Worm (Caenorhabditis elegans) whole organism, mixed stage, embryonic: ENCODE results near the gene R04F11.2.

ENCODE experiments used
- M03D4.4 ChIP-seq: sonication (generic microtip); optimal IDR thresholded peaks from 2 replicates; lab custom pipeline; 2017; ENCODE audit warnings: mild to moderate bottlenecking, missing genetic modification characterization, missing compliant biosample characterization
- bed-3 ChIP-seq: fragments of 200-800 bp; sonication (Bioruptor generic); optimal IDR thresholded peaks from 3 replicates; lab custom pipeline; 2018; ENCODE audit warnings: mild to moderate bottlenecking, missing genetic modification characterization, moderate library complexity, missing compliant biosample characterization
- blmp-1 ChIP-seq: fragments of 150-350 bp; optimal IDR thresholded peaks from 2 replicates; lab custom pipeline; 2014; ENCODE audit warnings: missing biosample characterization, missing genetic modification characterization
- ceh-39 ChIP-seq: fragments of 150-350 bp; optimal IDR thresholded peaks from 2 replicates; lab custom pipeline; 2014; ENCODE audit warnings: missing biosample characterization, missing genetic modification characterization
- ceh-43 ChIP-seq: fragments of 200-800 bp; sonication (Bioruptor generic); optimal IDR thresholded peaks from 2 replicates; lab custom pipeline; 2018; ENCODE audit warnings: mild to moderate bottlenecking, missing genetic modification characterization, moderate library complexity, missing compliant biosample characterization
- ceh-83 ChIP-seq: fragments of 200-800 bp; sonication (Bioruptor generic); optimal IDR thresholded peaks from 2 replicates; lab custom pipeline; 2018; ENCODE audit warnings: mild to moderate bottlenecking, missing genetic modification characterization, missing compliant biosample characterization
- ces-1 ChIP-seq: fragments of 150-350 bp; optimal IDR thresholded peaks from 2 replicates; lab custom pipeline; 2014; ENCODE audit warnings: missing biosample characterization, missing genetic modification reagents, missing genetic modification characterization
- cnd-1 ChIP-seq: fragments of 200-800 bp; sonication (Bioruptor generic); optimal IDR thresholded peaks from 2 replicates; lab custom pipeline; 2018; ENCODE audit warnings: mild to moderate bottlenecking, missing genetic modification characterization, missing compliant biosample characterization
- drap-1 ChIP-seq: fragments of 200-800 bp; sonication (Bioruptor generic); optimal IDR thresholded peaks from 3 replicates; lab custom pipeline; 2018; ENCODE audit warnings: mild to moderate bottlenecking, missing genetic modification characterization, missing compliant biosample characterization
- elt-1 ChIP-seq: sonication (generic microtip); optimal IDR thresholded peaks from 2 replicates; lab custom pipeline; 2017; ENCODE audit warnings: missing genetic modification characterization, mild to moderate bottlenecking, missing compliant biosample characterization, antibody characterized with exemption, moderate library complexity, borderline replicate concordance; ENCODE audit not compliant: insufficient read depth
- elt-3 ChIP-seq: fragments of 150-350 bp; optimal IDR thresholded peaks from 2 replicates; lab custom pipeline; 2014; ENCODE audit warnings: missing biosample characterization, missing genetic modification characterization
- flh-1 ChIP-seq: fragments of 200-800 bp; sonication (Bioruptor generic); optimal IDR thresholded peaks from 2 replicates; lab custom pipeline; 2018; ENCODE audit warnings: mild to moderate bottlenecking, missing genetic modification characterization, moderate library complexity, missing compliant biosample characterization
- ham-2 ChIP-seq: fragments of 200-800 bp; sonication (Bioruptor generic); optimal IDR thresholded peaks from 2 replicates; lab custom pipeline; 2018; ENCODE audit warnings: mild to moderate bottlenecking, missing genetic modification characterization, missing compliant biosample characterization
- hlh-1 ChIP-seq: fragments of 150-350 bp; optimal IDR thresholded peaks from 2 replicates; lab custom pipeline; 2014; ENCODE audit warnings: missing biosample characterization, missing genetic modification reagents, missing genetic modification characterization
- lin-32 ChIP-seq: fragments of 200-800 bp; sonication (Bioruptor generic); optimal IDR thresholded peaks from 2 replicates; lab custom pipeline; 2018; ENCODE audit warnings: mild to moderate bottlenecking, missing genetic modification characterization, missing compliant biosample characterization
- lsy-2 ChIP-seq: fragments of 150-350 bp; optimal IDR thresholded peaks from 2 replicates; lab custom pipeline; 2014; ENCODE audit warnings: missing biosample characterization, missing genetic modification characterization
- mab-5 ChIP-seq: fragments of 150-350 bp; optimal IDR thresholded peaks from 2 replicates; lab custom pipeline; 2014; ENCODE audit warnings: missing biosample characterization, missing genetic modification characterization
- mep-1 ChIP-seq: fragments of 150-350 bp; optimal IDR thresholded peaks from 2 replicates; lab custom pipeline; 2017; ENCODE audit warnings: missing biosample characterization, missing genetic modification reagents, missing genetic modification characterization, inconsistent platforms
- mls-2 ChIP-seq: sonication (generic microtip); optimal IDR thresholded peaks from 2 replicates; lab custom pipeline; 2016; ENCODE audit warnings: mild to moderate bottlenecking, missing genetic modification characterization, moderate library complexity, missing compliant biosample characterization
- nhr-12 ChIP-seq: fragments of 150-350 bp; optimal IDR thresholded peaks from 2 replicates; lab custom pipeline; 2014; ENCODE audit warnings: missing biosample characterization, missing genetic modification characterization
- nhr-2 ChIP-seq: fragments of 150-350 bp; optimal IDR thresholded peaks from 2 replicates; lab custom pipeline; 2014; ENCODE audit warnings: missing biosample characterization, missing genetic modification characterization
- nhr-237 ChIP-seq: fragments of 150-350 bp; optimal IDR thresholded peaks from 2 replicates; lab custom pipeline; 2014; ENCODE audit warnings: missing biosample characterization, missing genetic modification characterization
- nhr-28 ChIP-seq: fragments of 150-350 bp; optimal IDR thresholded peaks from 2 replicates; lab custom pipeline; 2014; ENCODE audit warnings: missing biosample characterization, missing genetic modification characterization
- nhr-76 ChIP-seq: sonication (generic microtip); optimal IDR thresholded peaks from 2 replicates; lab custom pipeline; 2017; ENCODE audit warnings: missing biosample characterization, missing genetic modification characterization
- pha-4 ChIP-seq: fragments of 150-350 bp; optimal IDR thresholded peaks from 2 replicates; lab custom pipeline; 2018; ENCODE audit warnings: missing biosample characterization, missing genetic modification reagents, missing genetic modification characterization
- sem-2 ChIP-seq: fragments of 200-800 bp; sonication (Bioruptor generic); optimal IDR thresholded peaks from 2 replicates; lab custom pipeline; 2018; ENCODE audit warnings: mild to moderate bottlenecking, missing genetic modification characterization, missing compliant biosample characterization
- snpc-4 ChIP-seq: fragments of 150-350 bp; optimal IDR thresholded peaks from 2 replicates; lab custom pipeline; 2014; ENCODE audit warnings: missing biosample characterization, missing genetic modification characterization
- sptf-1 ChIP-seq: sonication (generic microtip); optimal IDR thresholded peaks from 2 replicates; lab custom pipeline; 2017; ENCODE audit warnings: mild to moderate bottlenecking, missing genetic modification characterization, moderate library complexity, missing compliant biosample characterization
- tbx-8 ChIP-seq: fragments of 200-800 bp; sonication (Bioruptor generic); optimal IDR thresholded peaks from 2 replicates; lab custom pipeline; 2018; ENCODE audit warnings: mild to moderate bottlenecking, missing genetic modification characterization, moderate library complexity, missing compliant biosample characterization
- unc-120 ChIP-seq: sonication (generic microtip); optimal IDR thresholded peaks from 2 replicates; lab custom pipeline; 2017; ENCODE audit warnings: missing genetic modification characterization, missing compliant biosample characterization; ENCODE audit not compliant: poor library complexity, severe bottlenecking
- unc-39 ChIP-seq: fragments of 150-350 bp; optimal IDR thresholded peaks from 2 replicates; lab custom pipeline; 2014; ENCODE audit warnings: missing biosample characterization, missing genetic modification characterization
- zip-8 ChIP-seq: fragments of 150-350 bp; optimal IDR thresholded peaks from 2 replicates; lab custom pipeline; 2014; ENCODE audit warnings: missing biosample characterization, missing genetic modification characterization
- ztf-11 ChIP-seq: fragments of 150-350 bp; optimal IDR thresholded peaks from 2 replicates; lab custom pipeline; 2014; ENCODE audit warnings: missing biosample characterization, missing genetic modification characterization

R04F11.2 gene

ce11 chrV:12358347-12358746, 40.2 kb downstream of the R04F11.2 start, which contains the start of gene F23H12.5:
TSS of gene F23H12.5 (plus strand) at chrV:12358647.
- TF ChIP-seq unc-39 (tag; lab: Kevin White, UChicago) = no peak
- TF ChIP-seq pha-4 (tag; lab: Kevin White, UChicago) = no peak
- no peak for TF ChIP-seq bed-3 (GFP tag; lab: Kevin White, UChicago)
- TF ChIP-seq mab-5 (tag; lab: Kevin White, UChicago) = no peak
- no peak for TF ChIP-seq sem-2
- TF ChIP-seq zip-8 = no peak
- TF ChIP-seq ceh-83 (GFP tag; lab: Kevin White, UChicago) = no peak
- no peak for TF ChIP-seq ceh-43 (GFP tag; lab: Kevin White, UChicago)
- no peak for TF ChIP-seq elt-3
- no peak for TF ChIP-seq nhr-237
- no peak for TF ChIP-seq mep-1 (tag; lab: Kevin White, UChicago)
- no peak for TF ChIP-seq sptf-1
- TF ChIP-seq tbx-8 = no peak
- no peak for TF ChIP-seq nhr-12 (tag; lab: Kevin White, UChicago)
- TF ChIP-seq ztf-11 (tag; lab: Kevin White, UChicago) = no peak
- no peak for TF ChIP-seq M03D4.4
- TF ChIP-seq nhr-76 (tag; lab: Kevin White, UChicago) = no peak
- no peak for TF ChIP-seq ceh-39 (tag; lab: Kevin White, UChicago)

- TF ChIP-seq ham-2 (GFP tag; lab: Kevin White, UChicago) (no peak), drap-1 (no peak), mls-2 (tag; lab: Kevin White, UChicago) (no peak), flh-1 (GFP tag; lab: Kevin White, UChicago) (no peak), nhr-237 (no peak), ceh-39 (tag; lab: Kevin White, UChicago) (no peak), tbx-8 (no peak), lsy-2 (tag; lab: Kevin White, UChicago) (no peak), pha-4 (tag; lab: Kevin White, UChicago) (no peak), sptf-1 (no peak), elt-3 (no peak), M03D4.4 (no peak), nhr-12 (tag; lab: Kevin White, UChicago) (no peak)
- TF ChIP-seq, all 35 proteins: peak for 0
Measured at ce11 chrV:12361644-12362043, 43.5 kb downstream of the R04F11.2 start, which contains the start of gene fipr-1. TSS of gene fipr-1 (minus strand) at chrV:12361744.

ce11 chrV:12365104-12365503, 46.9 kb downstream of the R04F11.2 start, which contains the start of gene fipr-2:
TSS of gene fipr-2 (plus strand) at chrV:12365348.
- TF ChIP-seq tbx-8 = no peak
- TF ChIP-seq ceh-83 (GFP tag; lab: Kevin White, UChicago) = no peak
- no peak for TF ChIP-seq nhr-2
- TF ChIP-seq snpc-4 (tag; lab: Kevin White, UChicago) = no peak
- TF ChIP-seq pha-4 (tag; lab: Kevin White, UChicago) = no peak
- TF ChIP-seq M03D4.4 = no peak
- TF ChIP-seq elt-3 = no peak
- TF ChIP-seq blmp-1 = no peak
- TF ChIP-seq zip-8 = no peak
- TF ChIP-seq hlh-1 (tag; lab: Kevin White, UChicago) = no peak
- TF ChIP-seq ces-1 = no peak
- no peak for TF ChIP-seq ceh-39 (tag; lab: Kevin White, UChicago)
- TF ChIP-seq ceh-43 (GFP tag; lab: Kevin White, UChicago) = no peak
- no peak for TF ChIP-seq sem-2
- TF ChIP-seq nhr-12 (tag; lab: Kevin White, UChicago) = no peak
- TF ChIP-seq ztf-11 (tag; lab: Kevin White, UChicago) = no peak
- no peak for TF ChIP-seq nhr-28 (tag; lab: Kevin White, UChicago)
- TF ChIP-seq sptf-1 = no peak
- TF ChIP-seq unc-39 (tag; lab: Kevin White, UChicago) = no peak

ce11 chrV:12369437-12369836, 51.3 kb downstream of the R04F11.2 start, which contains the start of gene gcy-13:
TSS of gene gcy-13 (minus strand) at chrV:12369537.
- TF ChIP-seq ceh-83 (GFP tag; lab: Kevin White, UChicago) (no peak), zip-8 (no peak), elt-1 (no peak), flh-1 (GFP tag; lab: Kevin White, UChicago) (no peak), lin-32 (GFP tag; lab: Kevin White, UChicago) (no peak), mls-2 (tag; lab: Kevin White, UChicago) (no peak), sptf-1 (no peak), ceh-39 (tag; lab: Kevin White, UChicago) (no peak), nhr-28 (tag; lab: Kevin White, UChicago) (no peak), mep-1 (tag; lab: Kevin White, UChicago) (no peak), nhr-237 (no peak), blmp-1 (no peak), snpc-4 (tag; lab: Kevin White, UChicago) (no peak), nhr-12 (tag; lab: Kevin White, UChicago) (no peak), unc-120 (tag; lab: Kevin White, UChicago) (no peak), cnd-1 (no peak), unc-39 (tag; lab: Kevin White, UChicago) (no peak), pha-4 (tag; lab: Kevin White, UChicago) (no peak), hlh-1 (tag; lab: Kevin White, UChicago) (no peak), ces-1 (no peak)
